Fruit fly (Drosophila melanogaster): Measurements from ENCODE around the gene CG8952.

dm6 chrX:15748945-15749344, 17.3 kb downstream of the CG8952 start, which contains the start of gene Mvd:
- TF ChIP-seq kay (GFP tag; ENCODE audit: borderline replicate concordance) (peak; percentile 93), CG5204 (GFP tag; optimal IDR thresholded peaks at IDR 0.05) (no peak), CG1620 (GFP tag; optimal IDR thresholded peaks at IDR 0.05) (peak; percentile 37), Crg-1 (GFP tag; optimal IDR thresholded peaks at IDR 0.05) (no peak), Hr96 (GFP tag; optimal IDR thresholded peaks at IDR 0.05) (no peak), pad (GFP tag; optimal IDR thresholded peaks at IDR 0.05) (no peak)

Data from whole organism, adult.